Fruit fly (Drosophila melanogaster) Kc167 (cell line): ENCODE results near the gene LysB.
"Not testable (repeated sequence)": the region's sequence is repeated elsewhere in the genome, so short reads cannot be mapped to it uniquely, and the experiment has no call there.

Experiments used
- Myc ChIP-seq: fragments of >200 bp; optimal IDR thresholded peaks from 2 replicates; lab custom pipeline; 2017; ENCODE audit warnings: missing external identifiers
- Sin3A ChIP-seq: fragments of >200 bp; optimal IDR thresholded peaks from 2 replicates; lab custom pipeline; 2018; ENCODE audit warnings: missing external identifiers
- h ChIP-seq: fragments of >200 bp; optimal IDR thresholded peaks from 3 replicates; lab custom pipeline; 2018; ENCODE audit warnings: missing external identifiers
- insv ChIP-seq: fragments of >200 bp; optimal IDR thresholded peaks from 3 replicates; lab custom pipeline; 2018; ENCODE audit warnings: missing external identifiers
- psq ChIP-seq: fragments of >200 bp; optimal IDR thresholded peaks from 2 replicates; lab custom pipeline; 2017; ENCODE audit warnings: missing external identifiers
- ttk ChIP-seq: sonication (Bioruptor generic); optimal IDR thresholded peaks from 2 replicates; lab custom pipeline; 2017; ENCODE audit warnings: missing external identifiers

Gene LysB

DNA sequence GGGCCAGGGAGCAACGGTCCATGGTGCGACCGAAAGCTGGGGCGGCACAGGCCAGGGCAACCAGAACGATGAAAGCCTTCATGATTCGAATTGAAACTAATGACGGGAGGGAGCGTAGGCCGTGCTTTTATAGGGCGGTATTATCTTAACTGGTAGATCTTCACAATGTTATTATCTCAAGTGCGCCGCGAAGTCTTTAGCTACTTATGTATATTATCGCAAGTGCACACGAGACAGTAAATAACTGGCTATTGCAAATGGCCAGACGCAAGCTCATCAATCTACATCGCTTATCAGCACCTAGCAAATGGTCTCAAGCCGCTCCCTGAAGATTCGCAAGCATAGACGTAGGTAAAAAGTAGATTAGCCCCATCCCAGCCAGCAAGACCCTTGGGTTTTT, 3.9 kb downstream of the LysB start, which contains the start of gene LysD:
Gene LysD, minus strand, starts transcription at position 101 of the 400 bp plus-strand sequence.
- TF ChIP-seq Sin3A (lab: Kevin White, UChicago): no peak
- no peak for TF ChIP-seq ttk (lab: Kevin White, UChicago)
- TF ChIP-seq h (lab: Kevin White, UChicago): no peak
- no peak for TF ChIP-seq psq (lab: Kevin White, UChicago)
- TF ChIP-seq Myc (lab: Kevin White, UChicago): no peak
- no peak for TF ChIP-seq insv (lab: Kevin White, UChicago)

DNA sequence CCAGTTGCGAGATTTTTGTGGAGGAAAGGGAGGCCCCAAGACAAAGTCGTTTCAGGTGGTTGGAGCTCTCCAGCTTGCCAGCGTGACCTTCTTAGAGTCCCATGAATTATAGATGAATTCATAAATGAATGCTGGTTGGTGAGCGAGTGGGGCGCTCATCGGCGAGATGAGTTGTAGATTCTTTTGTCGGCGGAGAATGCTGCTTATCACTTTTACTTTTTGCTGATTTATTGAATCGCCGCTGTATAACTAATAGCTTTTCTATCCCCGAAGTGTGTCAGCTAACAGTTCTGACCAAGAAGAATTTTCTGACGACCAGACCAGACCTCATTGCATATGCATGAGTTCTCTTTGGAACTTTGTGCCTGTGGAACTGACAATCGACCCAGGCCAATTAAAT, 4.9 kb downstream of the LysB start:
- TF ChIP-seq psq (lab: Kevin White, UChicago) (no peak), insv (lab: Kevin White, UChicago) (no peak), Myc (lab: Kevin White, UChicago) (no peak), Sin3A (lab: Kevin White, UChicago) (no peak)

DNA sequence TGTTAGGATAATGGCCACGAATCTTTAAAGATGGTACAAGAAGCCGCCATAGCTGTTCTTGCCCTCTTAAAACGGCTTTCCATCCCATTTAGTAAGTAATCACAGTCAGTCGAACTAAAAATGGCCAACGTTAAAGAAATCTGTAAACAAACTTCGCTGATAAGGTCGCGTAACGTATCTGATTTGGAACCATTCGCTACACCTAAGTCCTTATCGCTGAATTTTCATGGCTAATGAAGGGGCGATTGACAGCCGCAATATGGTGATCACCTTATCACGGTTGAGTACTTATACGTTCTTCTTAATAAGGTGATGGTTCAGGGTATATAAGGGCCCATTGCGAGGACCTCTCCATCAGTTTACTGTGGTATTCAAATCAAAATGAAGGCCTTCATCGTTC, 5.4 kb downstream of the LysB start, which contains the start of gene LysE:
Gene LysE, plus strand, starts transcription at position 257 of the 400 bp plus-strand sequence.
- TF ChIP-seq Myc (lab: Kevin White, UChicago) (no peak), psq (lab: Kevin White, UChicago) (no peak), insv (lab: Kevin White, UChicago) (no peak), Sin3A (lab: Kevin White, UChicago) (no peak), ttk (lab: Kevin White, UChicago) (no peak), h (lab: Kevin White, UChicago) (no peak)

DNA sequence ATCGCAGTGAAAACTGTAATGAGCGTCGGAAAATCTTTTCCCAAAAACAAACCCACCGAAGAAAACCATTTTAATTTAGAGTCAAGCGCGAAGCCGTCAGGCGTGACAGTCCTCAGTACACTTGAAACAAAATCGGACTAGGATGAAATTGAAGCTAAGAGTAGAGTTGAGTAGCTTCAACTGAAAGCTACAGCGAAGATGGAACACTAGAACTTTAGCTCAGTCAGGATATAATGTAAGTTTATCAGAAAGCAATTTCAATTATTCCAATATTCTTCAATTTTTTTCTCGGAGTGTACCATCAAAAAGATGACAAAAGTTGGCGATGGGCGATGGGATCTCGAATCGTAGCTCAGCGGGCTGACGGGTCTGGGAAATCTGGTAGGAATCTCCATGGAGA, 9.3 kb downstream of the LysB start:
- TF ChIP-seq Sin3A (lab: Kevin White, UChicago) (no peak), ttk (lab: Kevin White, UChicago) (no peak), Myc (lab: Kevin White, UChicago) (no peak), h (lab: Kevin White, UChicago) (no peak), psq (lab: Kevin White, UChicago) (no peak), insv (lab: Kevin White, UChicago) (no peak)

DNA sequence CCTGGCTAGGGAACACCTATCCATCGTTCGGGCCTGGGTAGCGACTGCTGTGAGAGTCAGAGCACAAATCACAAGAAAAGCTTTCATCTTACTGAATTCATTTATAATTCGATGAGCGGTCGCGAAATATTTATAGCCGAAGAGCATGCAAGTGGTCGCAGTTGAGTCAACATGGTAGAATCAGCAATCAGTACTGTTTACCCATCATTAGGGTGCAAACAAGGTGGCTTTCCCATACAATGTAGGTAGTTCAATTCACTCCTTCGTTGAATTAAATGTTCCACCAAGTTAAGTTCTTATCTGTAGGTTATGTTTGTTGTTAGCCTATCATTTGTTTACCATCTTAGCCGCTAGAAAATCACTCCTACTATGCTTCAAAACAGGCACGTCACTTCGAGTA, 11.4 kb downstream of the LysB start, which contains the start of gene LysP:
Gene LysP, minus strand, starts transcription at position 101 of the 400 bp plus-strand sequence.
- TF ChIP-seq Sin3A (lab: Kevin White, UChicago): no peak
- TF ChIP-seq Myc (lab: Kevin White, UChicago): no peak
- TF ChIP-seq insv (lab: Kevin White, UChicago): no peak
- TF ChIP-seq psq (lab: Kevin White, UChicago): no peak
- TF ChIP-seq ttk (lab: Kevin White, UChicago): no peak
- TF ChIP-seq h (lab: Kevin White, UChicago): no peak

dm6 chr3L:1227303-1227797, 20.2 kb downstream of the LysB start, which contains the start of gene LysS:
Gene LysS (plus strand): TSS chr3L:1227747.
- TF ChIP-seq Sin3A (lab: Kevin White, UChicago): no peak
- TF ChIP-seq psq (lab: Kevin White, UChicago): no peak

dm6 chr3L:1232582-1232981, 25.4 kb downstream of the LysB start, which contains the start of gene CG33965:
Gene CG33965 (plus strand): TSS chr3L:1232882.
- no peak for TF ChIP-seq Sin3A (lab: Kevin White, UChicago)
- no peak for TF ChIP-seq ttk (lab: Kevin White, UChicago)
- no peak for TF ChIP-seq psq (lab: Kevin White, UChicago)

DNA sequence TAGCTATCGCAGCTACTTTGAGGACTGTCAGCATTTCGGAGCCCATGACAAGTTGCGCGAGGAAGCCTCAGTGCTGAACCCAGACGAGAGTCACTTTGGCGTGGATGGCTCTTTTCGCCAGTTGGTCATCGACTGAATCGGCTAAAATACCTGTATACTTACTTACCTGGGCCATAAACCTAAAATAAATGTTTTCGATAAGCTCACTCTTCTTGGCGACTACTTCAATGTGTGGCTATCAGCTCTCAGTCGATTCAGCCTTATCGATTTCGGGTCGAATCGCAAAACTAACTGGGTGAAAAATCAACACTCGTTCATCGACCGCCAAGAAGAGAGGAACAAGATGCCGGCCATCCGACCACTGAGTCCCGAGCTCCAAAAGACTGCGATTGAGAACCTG, 26.7 kb downstream of the LysB start, which contains the start of gene CG33966:
Gene CG33966, plus strand, starts transcription at position 301 of the 400 bp plus-strand sequence.
- TF ChIP-seq Sin3A (lab: Kevin White, UChicago) (no peak), Myc (lab: Kevin White, UChicago) (no peak), ttk (lab: Kevin White, UChicago) (no peak), h (lab: Kevin White, UChicago) (no peak), psq (lab: Kevin White, UChicago) (no peak), insv (lab: Kevin White, UChicago) (no peak)

DNA sequence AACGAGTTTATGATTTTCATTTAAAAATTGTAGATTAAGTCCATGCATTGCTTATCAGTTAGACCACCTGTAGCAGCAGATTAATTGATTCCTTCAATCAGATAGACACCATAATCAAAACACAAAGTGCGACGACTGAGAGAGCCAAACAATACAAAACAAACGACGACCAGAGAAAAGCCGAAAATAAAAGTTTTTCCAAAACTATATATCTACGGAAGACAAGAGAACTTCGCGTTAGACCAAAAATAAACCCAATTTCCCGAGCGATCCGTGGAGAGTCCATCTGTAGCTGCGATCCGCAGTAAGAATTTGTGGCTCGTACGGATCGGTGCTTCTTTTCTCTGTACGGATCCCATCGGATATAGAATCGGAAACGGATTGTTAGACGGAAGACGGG, 28.3 kb downstream of the LysB start, which contains the start of gene galene:
Gene galene, plus strand, starts transcription at position 301 of the 400 bp plus-strand sequence.
- TF ChIP-seq insv (lab: Kevin White, UChicago) (no peak), psq (lab: Kevin White, UChicago) (no peak), Sin3A (lab: Kevin White, UChicago) (no peak), h (lab: Kevin White, UChicago) (no peak), ttk (lab: Kevin White, UChicago) (no peak), Myc (lab: Kevin White, UChicago) (no peak)

dm6 chr3L:1238219-1238618, 31.0 kb downstream of the LysB start, which contains the start of gene CG9192:
Gene CG9192 (minus strand): TSS chr3L:1238319.
- TF ChIP-seq h (lab: Kevin White, UChicago) (no peak), Myc (lab: Kevin White, UChicago) (no peak), ttk (lab: Kevin White, UChicago) (no peak), Sin3A (lab: Kevin White, UChicago) (no peak), insv (lab: Kevin White, UChicago) (no peak)

dm6 chr3L:1245810-1246209, 38.6 kb downstream of the LysB start, which contains the start of gene Klp61F:
Gene Klp61F (minus strand): TSS chr3L:1245910.
- TF ChIP-seq Sin3A, h, ttk (lab: Kevin White, UChicago): not testable (repeated sequence)

DNA sequence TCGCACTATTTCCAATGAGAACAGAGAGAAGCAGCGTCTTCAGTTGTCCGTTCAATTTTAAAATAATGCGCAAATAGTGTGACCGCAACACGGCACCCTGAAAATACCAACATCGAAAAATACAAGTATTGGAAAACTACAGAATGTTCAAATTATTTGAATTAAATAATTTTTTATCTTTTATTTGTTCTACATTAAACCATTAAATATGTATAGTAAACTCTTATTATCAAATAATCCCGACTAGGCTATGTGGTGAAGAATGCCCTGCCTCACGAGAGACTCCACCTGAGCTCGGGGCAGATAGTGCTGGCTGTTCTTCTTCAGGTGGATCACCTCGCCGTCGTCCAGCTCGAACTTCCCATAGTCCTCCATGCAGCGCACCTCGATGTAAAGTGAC, 39.7 kb downstream of the LysB start, which contains the start of gene CG32318:
Gene CG32318, minus strand, starts transcription at position 101 of the 400 bp plus-strand sequence.
- not testable (repeated sequence) for TF ChIP-seq Sin3A, ttk, psq (lab: Kevin White, UChicago)
